Fruit fly (Drosophila melanogaster): ENCODE data around the gene Arr2.
A peak's percentile ranks its signal among the peaks of the same experiment; 100 is the strongest.

Gene Arr2

DNA sequence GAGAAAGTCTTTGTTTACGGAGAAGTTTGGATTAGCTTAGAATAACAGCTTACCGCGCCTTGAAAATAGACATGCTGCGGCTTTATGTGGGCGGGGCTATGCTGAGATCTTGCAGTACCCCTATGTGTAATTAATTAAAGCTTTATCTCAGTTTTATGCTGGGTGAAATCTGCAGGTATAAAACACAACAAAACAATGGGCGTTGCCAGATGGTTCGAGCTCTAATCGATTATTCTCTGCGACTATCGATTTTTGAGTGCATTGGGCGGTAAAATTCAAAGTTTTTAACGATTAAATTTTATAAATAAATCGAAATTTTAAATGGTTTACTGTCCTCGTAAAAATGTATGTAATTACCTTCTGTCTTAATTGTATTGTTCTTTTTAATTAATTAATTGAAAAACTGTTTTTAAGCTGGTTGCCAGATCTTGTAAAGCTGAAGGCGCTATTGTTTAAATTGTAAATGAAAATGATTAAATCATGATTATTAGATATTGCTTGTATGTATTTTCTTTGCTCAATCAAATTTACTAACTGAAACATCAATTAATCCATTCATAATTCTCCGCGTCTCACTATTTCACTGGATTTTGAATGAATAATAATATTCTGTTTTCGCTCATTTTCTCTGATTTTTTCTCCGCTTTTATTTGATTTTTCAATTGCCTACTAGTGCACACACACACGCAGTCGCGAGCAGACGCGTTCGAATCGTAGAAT is 24.9 kb downstream of the Arr2 start, which contains the start of the genes GAPsec and Zasp66 (continued):
- TF ChIP-seq fd102C (GFP tag; optimal IDR thresholded peaks at IDR 0.05) = no peak
- TF ChIP-seq Dp (GFP tag; optimal IDR thresholded peaks at IDR 0.05) = peak; percentile 90
- TF ChIP-seq inv (GFP tag; IDR thresholded peaks at IDR 0.05; ENCODE audit: partially characterized antibody) = 0 out of 2 replicates have a peak, but pooled peaks have one; percentile 9
- peak; percentile 63; the same call in 2 of the 3 replicates for TF ChIP-seq CG34224 (GFP tag; IDR thresholded peaks at IDR 0.05; ENCODE audit: partially characterized antibody)
- peak; percentile 41; the same call in 2 of the 3 replicates for TF ChIP-seq CG6791 (GFP tag; IDR thresholded peaks at IDR 0.05; ENCODE audit: partially characterized antibody)
- peak; percentile 56 for TF ChIP-seq Scr (GFP tag; IDR thresholded peaks at IDR 0.05; ENCODE audit: partially characterized antibody)
- no peak for TF ChIP-seq ems (GFP tag; optimal IDR thresholded peaks at IDR 0.05)
- no peak for TF ChIP-seq lov (optimal IDR thresholded peaks at IDR 0.05)
- TF ChIP-seq lov (GFP tag; IDR thresholded peaks at IDR 0.05) = no peak
- no peak for TF ChIP-seq Lim3 (GFP tag; IDR thresholded peaks at IDR 0.05)
- peak; percentile 8 for TF ChIP-seq Ets97D (GFP tag; optimal IDR thresholded peaks at IDR 0.05)
- TF ChIP-seq CG43689 (GFP tag; IDR thresholded peaks at IDR 0.05) = no peak
- no peak for TF ChIP-seq Dip3 (GFP tag; optimal IDR thresholded peaks at IDR 0.05)
- no peak for TF ChIP-seq tll (GFP tag; optimal IDR thresholded peaks at IDR 0.05)
- peak; percentile 43; the same call in 1 of the 3 replicates for TF ChIP-seq HLH4C (GFP tag; IDR thresholded peaks at IDR 0.05; ENCODE audit: partially characterized antibody)
- no peak for TF ChIP-seq ATbp (GFP tag; optimal IDR thresholded peaks at IDR 0.05)
- TF ChIP-seq CG4617 (GFP tag; optimal IDR thresholded peaks at IDR 0.05; ENCODE audit: borderline replicate concordance) = peak; percentile 54
- peak; percentile 27 for TF ChIP-seq trem (tag; optimal IDR thresholded peaks at IDR 0.05)
- TF ChIP-seq bbx (GFP tag; IDR thresholded peaks at IDR 0.05; ENCODE audit: partially characterized antibody) = peak; percentile 39; the same call in 1 of the 2 replicates
- TF ChIP-seq D19A (tag; optimal IDR thresholded peaks at IDR 0.05) = no peak
- no peak for TF ChIP-seq Hand (GFP tag; optimal IDR thresholded peaks at IDR 0.05)
- TF ChIP-seq CG2129 (GFP tag; IDR thresholded peaks at IDR 0.05; ENCODE audit: partially characterized antibody) = no peak
- no peak for TF ChIP-seq sqz (GFP tag; optimal IDR thresholded peaks at IDR 0.05)
- TF ChIP-seq CG3838 (GFP tag; optimal IDR thresholded peaks at IDR 0.05) = peak; percentile 83
- peak; percentile 28 for TF ChIP-seq Sry-δ (GFP tag; optimal IDR thresholded peaks at IDR 0.05)
- peak; percentile 80 for TF ChIP-seq Dref (GFP tag; IDR thresholded peaks at IDR 0.05)
- no peak for TF ChIP-seq cg (GFP tag; optimal IDR thresholded peaks at IDR 0.05)
- no peak for TF ChIP-seq tin (GFP tag; optimal IDR thresholded peaks at IDR 0.05)
- peak; percentile 20; the same call in 1 of the 2 replicates for TF ChIP-seq nerfin-2 (GFP tag; IDR thresholded peaks at IDR 0.05; ENCODE audit: partially characterized antibody)
- TF ChIP-seq CG6765 (GFP tag; optimal IDR thresholded peaks at IDR 0.05) = no peak
- peak; percentile 42 for TF ChIP-seq pzg (GFP tag; optimal IDR thresholded peaks at IDR 0.05)
- peak; percentile 85 for TF ChIP-seq CG2116 (GFP tag; optimal IDR thresholded peaks at IDR 0.05)
- peak; percentile 55 for TF ChIP-seq stwl (tag; optimal IDR thresholded peaks at IDR 0.05)
- no peak for TF ChIP-seq CG7556 (GFP tag; optimal IDR thresholded peaks at IDR 0.05)
- TF ChIP-seq ac (GFP tag; optimal IDR thresholded peaks at IDR 0.05) = no peak
- TF ChIP-seq al (GFP tag; IDR thresholded peaks at IDR 0.05) = no peak
- peak; percentile 33; the same call in 2 of the 3 replicates for TF ChIP-seq CG16813 (GFP tag; IDR thresholded peaks at IDR 0.05; ENCODE audit: partially characterized antibody)
- no peak for TF ChIP-seq chinmo (GFP tag; IDR thresholded peaks at IDR 0.05; ENCODE audit: partially characterized antibody)
- no peak for TF ChIP-seq Hey (tag; optimal IDR thresholded peaks at IDR 0.05)
- no peak for TF ChIP-seq CG6854 (GFP tag; optimal IDR thresholded peaks at IDR 0.05)
- TF ChIP-seq bigmax (GFP tag; optimal IDR thresholded peaks at IDR 0.05) = no peak
- no peak for TF ChIP-seq CG10543 (GFP tag; optimal IDR thresholded peaks at IDR 0.05)
- TF ChIP-seq ind (GFP tag; optimal IDR thresholded peaks at IDR 0.05) = no peak
- TF ChIP-seq Doc3 (GFP tag; IDR thresholded peaks at IDR 0.05; ENCODE audit: partially characterized antibody) = peak; percentile 39; the same call in 1 of the 3 replicates

All from whole organism, embryonic.